Fruit fly (Drosophila melanogaster): ENCODE results near the gene CG7394.

dm6 chr3L:11586794-11587462 lies 25.1 kb downstream of the CG7394 start:
- TF ChIP-seq CG32264 (GFP tag; optimal IDR thresholded peaks at IDR 0.05) (no peak), HLH106 (tag; optimal IDR thresholded peaks at IDR 0.05) (no peak), fru (GFP tag; optimal IDR thresholded peaks at IDR 0.05) (no peak), woc (GFP tag; optimal IDR thresholded peaks at IDR 0.05) (no peak), sv (GFP tag; optimal IDR thresholded peaks at IDR 0.05) (no peak)

Data from whole organism, wandering third instar larva.